Fruit fly (Drosophila melanogaster) whole organism, adult: ENCODE results near the gene CG17065.
A peak's percentile ranks its signal among the peaks of the same experiment; 100 is the strongest.
"Not testable (repeated sequence)": the region's sequence is repeated elsewhere in the genome, so short reads cannot be mapped to it uniquely, and the experiment has no call there.

Experiments used
- CG11617 ChIP-seq: fragments of 200-800 bp; sonication (Bioruptor generic); optimal IDR thresholded peaks from 2 replicates; lab custom pipeline; 2017; ENCODE audit warnings: mild to moderate bottlenecking, missing biosample characterization, missing genetic modification reagents, missing genetic modification characterization
- CG12768 ChIP-seq: fragments of 200-800 bp; sonication (Bioruptor generic); optimal IDR thresholded peaks from 2 replicates; lab custom pipeline; 2017; ENCODE audit warnings: missing biosample characterization, missing genetic modification characterization, mild to moderate bottlenecking, moderate library complexity, missing genetic modification reagents
- CG14711 ChIP-seq: fragments of 200-800 bp; sonication (Bioruptor generic); optimal IDR thresholded peaks from 2 replicates; lab custom pipeline; 2018; ENCODE audit warnings: missing biosample characterization, mild to moderate bottlenecking, missing genetic modification characterization, moderate library complexity
- CG1620 ChIP-seq: fragments of 200-800 bp; sonication (Bioruptor generic); optimal IDR thresholded peaks from 2 replicates; lab custom pipeline; 2016; ENCODE audit warnings: missing biosample characterization, missing genetic modification characterization
- CG33017 ChIP-seq: fragments of 200-800 bp; sonication (Bioruptor generic); optimal IDR thresholded peaks from 2 replicates; lab custom pipeline; 2018; ENCODE audit warnings: missing biosample characterization, mild to moderate bottlenecking, missing genetic modification characterization, moderate library complexity
- CG5204 ChIP-seq: fragments of 200-800 bp; sonication (Bioruptor generic); optimal IDR thresholded peaks from 2 replicates; lab custom pipeline; 2016; ENCODE audit warnings: missing biosample characterization, missing genetic modification characterization
- CG7045 ChIP-seq: fragments of 200-800 bp; sonication (Bioruptor generic); optimal IDR thresholded peaks from 2 replicates; lab custom pipeline; 2017; ENCODE audit warnings: missing biosample characterization, mild to moderate bottlenecking, missing genetic modification characterization
- CG7101 ChIP-seq: fragments of 200-800 bp; sonication (Bioruptor generic); optimal IDR thresholded peaks from 2 replicates; lab custom pipeline; 2018; ENCODE audit warnings: missing biosample characterization, mild to moderate bottlenecking, missing genetic modification characterization, moderate library complexity
- Clk ChIP-seq: fragments of 200-800 bp; sonication (Bioruptor generic); optimal IDR thresholded peaks from 2 replicates; lab custom pipeline; 2017; ENCODE audit warnings: missing biosample characterization, missing genetic modification characterization
- Crg-1 ChIP-seq: fragments of 200-800 bp; sonication (Bioruptor generic); optimal IDR thresholded peaks from 2 replicates; lab custom pipeline; 2016; ENCODE audit warnings: missing biosample characterization, missing genetic modification characterization
- Hr96 ChIP-seq: fragments of 200-800 bp; sonication (Bioruptor generic); optimal IDR thresholded peaks from 2 replicates; lab custom pipeline; 2016; ENCODE audit warnings: missing biosample characterization, missing genetic modification characterization
- Mnt ChIP-seq: fragments of 200-800 bp; sonication (Bioruptor generic); optimal IDR thresholded peaks from 2 replicates; lab custom pipeline; 2016; ENCODE audit warnings: missing biosample characterization, mild to moderate bottlenecking, missing genetic modification characterization
- bab1 ChIP-seq: fragments of 200-800 bp; sonication (Bioruptor generic); optimal IDR thresholded peaks from 3 replicates; lab custom pipeline; 2019; ENCODE audit warnings: missing biosample characterization, mild to moderate bottlenecking, missing genetic modification characterization, moderate library complexity
- cic ChIP-seq: fragments of 200-800 bp; sonication (Bioruptor generic); optimal IDR thresholded peaks from 2 replicates; lab custom pipeline; 2017; ENCODE audit warnings: missing biosample characterization, mild to moderate bottlenecking, missing genetic modification characterization, moderate library complexity
- cnc ChIP-seq, 2 experiments: fragments of >200 bp; optimal IDR thresholded peaks; 2 replicates each; lab custom pipeline; 2017
- kay ChIP-seq: fragments of 200-800 bp; sonication (Bioruptor generic); peaks from one replicate; lab custom pipeline; 2016; ENCODE audit warnings: missing biosample characterization, missing genetic modification characterization, borderline replicate concordance
- ovo ChIP-seq: fragments of 200-800 bp; sonication (Bioruptor generic); optimal IDR thresholded peaks from 2 replicates; lab custom pipeline; 2016; ENCODE audit warnings: missing biosample characterization, missing genetic modification characterization
- pad ChIP-seq: fragments of 200-800 bp; sonication (Bioruptor generic); optimal IDR thresholded peaks from 3 replicates; lab custom pipeline; 2017; ENCODE audit warnings: missing biosample characterization, missing genetic modification characterization, mild to moderate bottlenecking, moderate library complexity, missing genetic modification reagents
- tj ChIP-seq: fragments of 200-800 bp; sonication (Bioruptor generic); optimal IDR thresholded peaks from 3 replicates; lab custom pipeline; 2017; ENCODE audit warnings: missing biosample characterization, mild to moderate bottlenecking, missing genetic modification characterization, moderate library complexity
- toe ChIP-seq: fragments of 200-800 bp; sonication (Bioruptor generic); optimal IDR thresholded peaks from 2 replicates; lab custom pipeline; 2016; ENCODE audit warnings: missing biosample characterization, missing genetic modification characterization

CG17065 gene

dm6 chrX:20238736-20239607 is 18.0 kb downstream of the CG17065 start:
- TF ChIP-seq Clk (no peak), cnc (optimal IDR thresholded peaks at IDR 0.05; lab: Kevin White, UChicago) (no peak), CG5204 (GFP tag; lab: Kevin White, UChicago) (no peak), CG7101 (tag; lab: Kevin White, UChicago) (no peak), Crg-1 (GFP tag; lab: Kevin White, UChicago) (no peak), bab1 (GFP tag; lab: Kevin White, UChicago) (no peak), CG11617 (GFP tag; lab: Kevin White, UChicago) (no peak), Hr96 (GFP tag; lab: Kevin White, UChicago) (no peak), CG12768 (GFP tag; lab: Kevin White, UChicago) (no peak), tj (GFP tag; lab: Kevin White, UChicago) (no peak), ovo (GFP tag; lab: Kevin White, UChicago) (no peak), Mnt (GFP tag; lab: Kevin White, UChicago) (no peak), pad (GFP tag; lab: Kevin White, UChicago) (no peak), CG7045 (GFP tag; lab: Kevin White, UChicago) (no peak), CG14711 (tag; lab: Kevin White, UChicago) (no peak), CG33017 (tag; lab: Kevin White, UChicago) (no peak)

dm6 chrX:20237914-20238313 is 19.1 kb downstream of the CG17065 start:
- no peak for TF ChIP-seq CG1620 (GFP tag; lab: Kevin White, UChicago)
- TF ChIP-seq CG12768 (GFP tag; lab: Kevin White, UChicago): no peak
- TF ChIP-seq CG7045 (GFP tag; lab: Kevin White, UChicago): no peak
- TF ChIP-seq cnc (optimal IDR thresholded peaks at IDR 0.05; lab: Kevin White, UChicago): no peak
- TF ChIP-seq CG33017 (tag; lab: Kevin White, UChicago): no peak
- no peak for TF ChIP-seq Clk
- no peak for TF ChIP-seq ovo (GFP tag; lab: Kevin White, UChicago)
- TF ChIP-seq Hr96 (GFP tag; lab: Kevin White, UChicago): no peak
- no peak for TF ChIP-seq CG7101 (tag; lab: Kevin White, UChicago)
- TF ChIP-seq CG11617 (GFP tag; lab: Kevin White, UChicago): no peak
- TF ChIP-seq kay: no peak
- TF ChIP-seq tj (GFP tag; lab: Kevin White, UChicago): no peak
- no peak for TF ChIP-seq pad (GFP tag; lab: Kevin White, UChicago)
- no peak for TF ChIP-seq cic (GFP tag; lab: Kevin White, UChicago)
- no peak for TF ChIP-seq toe
- TF ChIP-seq bab1 (GFP tag; lab: Kevin White, UChicago): no peak
- TF ChIP-seq CG14711 (tag; lab: Kevin White, UChicago): no peak
- TF ChIP-seq Crg-1 (GFP tag; lab: Kevin White, UChicago): no peak
- TF ChIP-seq CG5204 (GFP tag; lab: Kevin White, UChicago): no peak

- TF ChIP-seq toe (peak; percentile 53), CG1620 (GFP tag; lab: Kevin White, UChicago) (peak; percentile 54), pad (GFP tag; lab: Kevin White, UChicago) (peak; percentile 33), CG14711 (tag; lab: Kevin White, UChicago) (peak; percentile 13), Crg-1 (GFP tag; lab: Kevin White, UChicago) (no peak), ovo (GFP tag; lab: Kevin White, UChicago) (peak; percentile 52), Hr96 (GFP tag; lab: Kevin White, UChicago) (peak; percentile 71), CG11617 (GFP tag; lab: Kevin White, UChicago) (peak; percentile 54), bab1 (GFP tag; lab: Kevin White, UChicago) (peak; percentile 69), CG7101 (tag; lab: Kevin White, UChicago) (peak; percentile 57), CG7045 (GFP tag; lab: Kevin White, UChicago) (peak; percentile 17), CG12768 (GFP tag; lab: Kevin White, UChicago) (peak; percentile 18), CG5204 (GFP tag; lab: Kevin White, UChicago) (peak; percentile 63), cnc (optimal IDR thresholded peaks at IDR 0.05; lab: Kevin White, UChicago) (no peak), kay (no peak)
Measured at dm6 chrX:20235794-20236513, 21.0 kb downstream of the CG17065 start, which contains the start of gene sw. sw (minus strand) TSS chrX:20236382.

dm6 chrX:20231658-20232057 is 25.3 kb downstream of the CG17065 start:
- no peak for TF ChIP-seq CG5204 (GFP tag; lab: Kevin White, UChicago)
- no peak for TF ChIP-seq Crg-1 (GFP tag; lab: Kevin White, UChicago)
- TF ChIP-seq CG12768 (GFP tag; lab: Kevin White, UChicago): no peak

- TF ChIP-seq toe; CG12768 (GFP tag; lab: Kevin White, UChicago); CG1620 (GFP tag; lab: Kevin White, UChicago): not testable (repeated sequence)
Measured at dm6 chrX:20224920-20225319, 32.1 kb downstream of the CG17065 start, which contains the start of gene Sdic4. Sdic4 (minus strand) TSS chrX:20225020.
